Worm (Caenorhabditis elegans): ENCODE results near the gene lrr-1.
A peak's percentile ranks its signal among the peaks of the same experiment; 100 is the strongest.

lrr-1 gene

DNA sequence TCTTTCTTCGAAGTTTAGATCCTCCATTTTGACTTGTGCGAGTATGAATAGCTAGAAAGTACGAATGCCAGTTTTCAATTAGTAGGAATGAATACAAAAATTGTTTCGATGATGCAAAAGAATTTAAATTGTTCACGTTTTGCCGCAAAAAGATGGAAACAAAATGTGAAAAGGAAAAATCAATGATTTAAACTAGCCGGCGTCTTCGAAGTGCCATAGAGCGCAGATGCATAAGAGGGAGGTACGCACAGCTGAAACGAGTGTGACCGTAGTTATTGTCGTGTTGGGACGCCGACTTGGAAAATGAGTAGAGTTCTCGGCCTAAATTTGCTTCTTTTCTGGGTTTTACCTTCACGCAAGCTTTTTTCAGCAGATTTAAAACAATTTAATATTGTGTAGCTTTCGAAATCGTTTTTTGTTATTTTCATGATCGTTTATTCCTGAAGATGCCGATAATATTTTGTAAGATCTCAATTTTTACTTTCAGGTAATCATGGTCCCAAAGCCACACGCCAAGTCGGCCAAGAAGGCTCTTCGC lies 19.0 kb upstream of the lrr-1 start, which contains the start of the genes ify-1 and rpl-22 (continued):
- peak; percentile 90 for TF ChIP-seq nhr-11 (tag; optimal IDR thresholded peaks at IDR 0.05)
- TF ChIP-seq F49E8.2 (tag; optimal IDR thresholded peaks at IDR 0.05; ENCODE audit: borderline replicate concordance): peak; percentile 61
- TF ChIP-seq ceh-20 (GFP tag; IDR thresholded peaks at IDR 0.05): peak; percentile 61; the same call in 1 of the 2 replicates
- TF ChIP-seq Y75B8A.6 (GFP tag; IDR thresholded peaks at IDR 0.05): 0 out of 2 replicates have a peak, but pooled peaks have one; percentile 36
- no peak for TF ChIP-seq lir-3 (tag; optimal IDR thresholded peaks at IDR 0.05)
- TF ChIP-seq dmd-6 (GFP tag; IDR thresholded peaks at IDR 0.05): peak; percentile 49
- TF ChIP-seq nhr-25 (tag; optimal IDR thresholded peaks at IDR 0.05; ENCODE audit: borderline replicate concordance, insufficient read depth): peak; percentile 94
- TF ChIP-seq daf-19 (GFP tag; conservative IDR thresholded peaks at IDR 0.05): no peak
- no peak for TF ChIP-seq ZK337.2 (GFP tag; IDR thresholded peaks at IDR 0.05)
- TF ChIP-seq madf-9 (GFP tag; conservative IDR thresholded peaks at IDR 0.05): 0 out of 2 replicates have a peak, but pooled peaks have one; percentile 21
- no peak for TF ChIP-seq skn-1 (tag; optimal IDR thresholded peaks at IDR 0.05)
- TF ChIP-seq unc-130 (GFP tag; optimal IDR thresholded peaks at IDR 0.05): peak; percentile 81
- TF ChIP-seq lin-15B (tag; optimal IDR thresholded peaks at IDR 0.05): peak; percentile 87
- 0 out of 2 replicates have a peak, but pooled peaks have one; percentile 42 for TF ChIP-seq egl-43 (GFP tag; IDR thresholded peaks at IDR 0.05)
- TF ChIP-seq nhr-237 (tag; optimal IDR thresholded peaks at IDR 0.05): no peak
- TF ChIP-seq F44E2.7 (GFP tag; IDR thresholded peaks at IDR 0.05): no peak
- no peak for TF ChIP-seq cey-2 (tag; optimal IDR thresholded peaks at IDR 0.05; ENCODE audit: borderline replicate concordance, insufficient read depth)
- peak; percentile 92 for TF ChIP-seq arid-1 (GFP tag; conservative IDR thresholded peaks at IDR 0.05)
- peak; percentile 89 for TF ChIP-seq hlh-11 (tag; optimal IDR thresholded peaks at IDR 0.05)
- no peak for TF ChIP-seq nhr-76 (tag; optimal IDR thresholded peaks at IDR 0.05)
- TF ChIP-seq T26A8.4 (GFP tag; IDR thresholded peaks at IDR 0.05): peak; percentile 86

DNA sequence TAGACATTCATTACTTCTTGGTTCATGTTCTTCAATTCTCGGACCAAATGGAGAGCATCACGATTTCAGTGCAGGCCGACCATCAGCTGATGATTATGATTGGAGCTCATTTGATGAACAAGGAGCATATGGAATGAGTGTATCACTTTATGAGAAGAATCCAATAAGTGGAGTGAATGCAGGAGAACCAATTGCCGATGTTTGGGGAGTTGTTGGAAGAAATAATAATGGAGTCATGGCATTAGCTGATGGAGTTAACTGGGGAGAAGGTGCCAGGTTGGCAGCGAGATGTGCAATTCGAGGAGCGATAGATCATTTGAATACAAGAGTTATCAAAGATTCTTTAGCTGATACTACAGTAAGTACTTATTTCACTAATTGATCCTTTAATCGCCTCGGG lies 14.5 kb upstream of the lrr-1 start:
- TF ChIP-seq Y75B8A.6 (GFP tag; IDR thresholded peaks at IDR 0.05) (no peak), daf-16 (GFP tag; optimal IDR thresholded peaks at IDR 0.05) (no peak), daf-16 (tag; optimal IDR thresholded peaks at IDR 0.05) (no peak), lin-38 (GFP tag; IDR thresholded peaks at IDR 0.05) (no peak), F49E8.2 (tag; optimal IDR thresholded peaks at IDR 0.05; ENCODE audit: borderline replicate concordance) (no peak), lin-13 (GFP tag; optimal IDR thresholded peaks at IDR 0.05) (no peak), nhr-42 (GFP tag; IDR thresholded peaks at IDR 0.05) (no peak), cey-2 (tag; optimal IDR thresholded peaks at IDR 0.05; ENCODE audit: borderline replicate concordance, insufficient read depth) (no peak), nhr-25 (tag; optimal IDR thresholded peaks at IDR 0.05; ENCODE audit: borderline replicate concordance, insufficient read depth) (no peak), sdz-12 (GFP tag; optimal IDR thresholded peaks at IDR 0.05) (no peak), fos-1 (tag; optimal IDR thresholded peaks at IDR 0.05) (no peak), pqm-1 (tag; optimal IDR thresholded peaks at IDR 0.05) (no peak), rbr-2 (tag; optimal IDR thresholded peaks at IDR 0.05) (no peak), php-3 (GFP tag; IDR thresholded peaks at IDR 0.05) (no peak), dmd-8 (GFP tag; IDR thresholded peaks at IDR 0.05) (no peak), attf-4 (tag; optimal IDR thresholded peaks at IDR 0.05) (no peak), F37D6.2 (tag; optimal IDR thresholded peaks at IDR 0.05) (no peak), lin-15B (tag; optimal IDR thresholded peaks at IDR 0.05) (no peak), spr-1 (tag; optimal IDR thresholded peaks at IDR 0.05) (no peak), nhr-28 (tag; optimal IDR thresholded peaks at IDR 0.05) (no peak), lir-3 (tag; optimal IDR thresholded peaks at IDR 0.05) (no peak)

ce11 chrII:5049865-5050342 lies 13.7 kb upstream of the lrr-1 start, which contains the start of gene F33G12.6:
Gene F33G12.6 (plus strand): TSS chrII:5049915.
- peak in 1 of 2 experiments; percentile 66 for TF ChIP-seq unc-62 (GFP tag; optimal IDR thresholded peaks at IDR 0.05 in 1 of 2)
- no peak for TF ChIP-seq unc-62 (tag; optimal IDR thresholded peaks at IDR 0.05)
- TF ChIP-seq aha-1 (tag): peak; percentile 44
- TF ChIP-seq hlh-30 (tag; optimal IDR thresholded peaks at IDR 0.05; ENCODE audit: insufficient read depth): peak; percentile 15
- TF ChIP-seq nhr-25 (tag; optimal IDR thresholded peaks at IDR 0.05; ENCODE audit: borderline replicate concordance, insufficient read depth): no peak
